Worm (Caenorhabditis elegans) whole organism, midembryonic: ENCODE results near the gene ZK829.3.

Experiments
- flt-1 ChIP-seq: fragments of 200-800 bp; sonication (Bioruptor generic); IDR thresholded peaks from 2 replicates; pipeline ENCODE4 v1.3.6; 2022; ENCODE audit warnings: missing genetic modification characterization, missing compliant biosample characterization
- klf-2 ChIP-seq: fragments of 200-800 bp; sonication (Bioruptor generic); conservative IDR thresholded peaks from 2 replicates; pipeline ENCODE4 v1.3.6; 2022; ENCODE audit warnings: missing genetic modification reagents, missing genetic modification characterization, missing compliant biosample characterization

ce11 chrIV:11928388-11928787, 17.1 kb downstream of the ZK829.3 start:
- TF ChIP-seq flt-1 (GFP tag; lab: Robert Waterston, UW), result no peak; the same call in 1 of the 2 replicates
- no peak for TF ChIP-seq klf-2 (GFP tag; lab: Robert Waterston, UW)
